Worm (Caenorhabditis elegans) whole organism, L1 larva: ENCODE measurements around the gene spp-28.

Experiments used
- alr-1 ChIP-seq: fragments of 200-800 bp; sonication (Bioruptor generic); optimal IDR thresholded peaks from 2 replicates; lab custom pipeline; 2018; ENCODE audit warnings: borderline replicate concordance, mild to moderate bottlenecking, missing genetic modification characterization, missing compliant biosample characterization
- efl-1 ChIP-seq, 4 experiments: fragments of 150-350 bp; optimal IDR thresholded peaks in 3 of 4; peaks in 1 of 4; 1 replicate in 1 of 4; 2 replicates in 3 of 4; lab custom pipeline; 2014; ENCODE audit warnings: missing biosample characterization in 2 of 4, missing genetic modification characterization in 2 of 4, missing genetic modification reagents in 2 of 4

Gene spp-28

DNA sequence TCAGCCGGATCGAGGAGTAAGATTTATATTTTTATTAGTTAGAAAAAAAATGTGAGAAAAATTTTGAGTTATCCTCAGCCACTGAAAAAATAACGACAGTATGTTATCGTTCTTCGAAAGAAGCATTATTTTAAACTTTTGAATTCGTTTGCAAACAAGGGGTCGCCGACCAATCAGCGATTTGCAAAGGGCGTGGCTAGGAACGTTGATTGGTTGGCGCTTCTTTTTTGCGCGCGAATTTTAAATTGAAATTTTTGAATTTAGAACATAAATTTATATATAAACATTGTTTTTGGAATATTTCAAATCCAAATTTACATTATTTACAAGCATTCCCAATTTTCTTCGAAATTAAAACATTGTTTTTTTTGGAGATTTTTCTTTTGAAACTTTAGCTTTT lies 47.0 kb downstream of the spp-28 start:
- TF ChIP-seq efl-1 (optimal IDR thresholded peaks at IDR 0.05; lab: Kevin White, UChicago) (no peak), efl-1 (GFP tag; optimal IDR thresholded peaks at IDR 0.05 in 1 of 2; lab: Kevin White, UChicago) (peak in 1 of 2 experiments; percentile 15), alr-1 (tag; lab: Kevin White, UChicago) (no peak)
